Fruit fly (Drosophila melanogaster) whole organism, embryonic: Measurements from ENCODE around the gene CG42271.

ENCODE experiments used
- Adf1 ChIP-seq: fragments of 200-800 bp; sonication (Bioruptor generic); IDR thresholded peaks from 2 replicates; pipeline ENCODE4 v1.3.6; 2022; ENCODE audit warnings: missing biosample characterization, missing genetic modification characterization
- Asciz ChIP-seq: fragments of 200-800 bp; sonication (Bioruptor generic); optimal IDR thresholded peaks from 2 replicates; lab custom pipeline; 2017; ENCODE audit warnings: missing biosample characterization, mild to moderate bottlenecking, missing genetic modification characterization, missing genetic modification reagents
- B-H1 ChIP-seq: fragments of 200-800 bp; sonication (Bioruptor generic); IDR thresholded peaks from 3 replicates; pipeline ENCODE4 v1.3.6; 2022; ENCODE audit warnings: missing biosample characterization, missing genetic modification characterization
- Blimp-1 ChIP-seq: fragments of 200-800 bp; sonication (Bioruptor generic); optimal IDR thresholded peaks from 3 replicates; lab custom pipeline; 2018; ENCODE audit warnings: missing biosample characterization, missing genetic modification characterization, mild to moderate bottlenecking, moderate library complexity, missing genetic modification reagents
- CG10366 ChIP-seq: fragments of 200-800 bp; sonication (Bioruptor generic); IDR thresholded peaks from 2 replicates; pipeline ENCODE4 v1.3.6; 2022; ENCODE audit warnings: missing biosample characterization, missing genetic modification characterization
- CG10959 ChIP-seq: fragments of 200-800 bp; sonication (Bioruptor generic); IDR thresholded peaks from 2 replicates; pipeline ENCODE4 v1.3.6; 2022; ENCODE audit warnings: missing biosample characterization, missing genetic modification characterization
- CG11247 ChIP-seq: fragments of 200-800 bp; sonication (Bioruptor generic); IDR thresholded peaks from 2 replicates; pipeline ENCODE4 v1.3.6; 2022; ENCODE audit warnings: missing biosample characterization, missing genetic modification characterization
- CG11456 ChIP-seq: fragments of 200-800 bp; sonication (Bioruptor generic); IDR thresholded peaks from 3 replicates; pipeline ENCODE4 v1.3.6; 2022; ENCODE audit warnings: missing biosample characterization, missing genetic modification characterization
- CG11695 ChIP-seq: fragments of 200-800 bp; sonication (Bioruptor generic); IDR thresholded peaks from 3 replicates; pipeline ENCODE4 v1.3.6; 2022; ENCODE audit warnings: missing biosample characterization, missing genetic modification characterization
- CG12104 ChIP-seq: fragments of 200-800 bp; sonication (Bioruptor generic); optimal IDR thresholded peaks from 3 replicates; lab custom pipeline; 2016; ENCODE audit warnings: missing biosample characterization, missing genetic modification characterization
- CG13775 ChIP-seq: fragments of 200-800 bp; sonication (Bioruptor generic); optimal IDR thresholded peaks from 3 replicates; lab custom pipeline; 2017; ENCODE audit warnings: missing biosample characterization, mild to moderate bottlenecking, missing genetic modification characterization
- CG15073 ChIP-seq: fragments of 200-800 bp; sonication (Bioruptor generic); optimal IDR thresholded peaks from 2 replicates; lab custom pipeline; 2016; ENCODE audit warnings: missing biosample characterization, missing genetic modification characterization
- CG15479 ChIP-seq: fragments of 200-800 bp; sonication (Bioruptor generic); optimal IDR thresholded peaks from 3 replicates; lab custom pipeline; 2019; ENCODE audit warnings: missing biosample characterization, mild to moderate bottlenecking, missing genetic modification characterization, moderate library complexity
- CG15601 ChIP-seq: fragments of 200-800 bp; sonication (Bioruptor generic); optimal IDR thresholded peaks from 3 replicates; lab custom pipeline; 2019; ENCODE audit warnings: missing biosample characterization, mild to moderate bottlenecking, missing genetic modification characterization, moderate library complexity
- CG17829 ChIP-seq: fragments of 200-800 bp; optimal IDR thresholded peaks from 2 replicates; lab custom pipeline; 2019; ENCODE audit warnings: missing biosample characterization, mild to moderate bottlenecking, missing genetic modification characterization, moderate library complexity
- CG2129 ChIP-seq: fragments of 200-800 bp; sonication (Bioruptor generic); IDR thresholded peaks from 2 replicates; pipeline ENCODE4 v1.3.6; 2022; ENCODE audit warnings: missing biosample characterization, missing genetic modification characterization; ENCODE audit not compliant: partially characterized antibody
- CG30431 ChIP-seq: fragments of 200-800 bp; sonication (Bioruptor generic); optimal IDR thresholded peaks from 2 replicates; lab custom pipeline; 2017; ENCODE audit warnings: missing biosample characterization, missing genetic modification characterization
- CG5245 ChIP-seq: fragments of 200-800 bp; sonication (Bioruptor generic); optimal IDR thresholded peaks from 3 replicates; lab custom pipeline; 2016; ENCODE audit warnings: missing biosample characterization, missing genetic modification characterization
- CG6654 ChIP-seq: fragments of 200-800 bp; sonication (Bioruptor generic); optimal IDR thresholded peaks from 2 replicates; lab custom pipeline; 2017; ENCODE audit warnings: missing biosample characterization, mild to moderate bottlenecking, missing genetic modification characterization
- CG8089 ChIP-seq: fragments of 200-800 bp; sonication (Bioruptor generic); optimal IDR thresholded peaks from 3 replicates; lab custom pipeline; 2016; ENCODE audit warnings: missing biosample characterization, missing genetic modification characterization
- CG8290 ChIP-seq, 3 experiments: fragments of 200-800 bp; sonication (Bioruptor generic); optimal IDR thresholded peaks; 2 replicates each; lab custom pipeline; 2016 to 2019; ENCODE audit warnings: missing biosample characterization in 3 of 3, missing genetic modification characterization in 3 of 3, mild to moderate bottlenecking in 2 of 3, moderate library complexity in 1 of 3
- CG8478 ChIP-seq: fragments of >200 bp; optimal IDR thresholded peaks from 2 replicates; lab custom pipeline; 2018
- Chrac-16 ChIP-seq: fragments of 200-800 bp; sonication (Bioruptor generic); optimal IDR thresholded peaks from 3 replicates; lab custom pipeline; 2016; ENCODE audit warnings: missing biosample characterization, missing genetic modification characterization
- Deaf1 ChIP-seq: fragments of 200-800 bp; optimal IDR thresholded peaks from 3 replicates; lab custom pipeline; 2019; ENCODE audit warnings: missing biosample characterization, mild to moderate bottlenecking, missing genetic modification characterization, moderate library complexity
- Doc3 ChIP-seq: fragments of 200-800 bp; sonication (Bioruptor generic); IDR thresholded peaks from 3 replicates; pipeline ENCODE4 v1.3.6; 2022; ENCODE audit warnings: missing biosample characterization, missing genetic modification characterization; ENCODE audit not compliant: partially characterized antibody
- Med ChIP-seq: fragments of 200-800 bp; sonication (Bioruptor generic); peaks from one replicate; lab custom pipeline; 2016; ENCODE audit warnings: missing biosample characterization, missing genetic modification characterization, mild to moderate bottlenecking, inconsistent platforms, moderate library complexity
- Pdp1 ChIP-seq, 2 experiments: fragments of 200-800 bp; sonication (Bioruptor generic); optimal IDR thresholded peaks; 3 replicates each; lab custom pipeline; 2016; ENCODE audit warnings: missing biosample characterization in 2 of 2, missing genetic modification characterization in 2 of 2, mild to moderate bottlenecking in 1 of 2, moderate library complexity in 1 of 2
- Spps ChIP-seq: fragments of 200-800 bp; sonication (Bioruptor generic); optimal IDR thresholded peaks from 2 replicates; lab custom pipeline; 2018; ENCODE audit warnings: missing biosample characterization, mild to moderate bottlenecking, missing genetic modification characterization
- Sry-β ChIP-seq: fragments of 200-800 bp; sonication (Bioruptor generic); optimal IDR thresholded peaks from 2 replicates; lab custom pipeline; 2018; ENCODE audit warnings: missing biosample characterization, mild to moderate bottlenecking, missing genetic modification characterization, moderate library complexity
- Taf1 ChIP-seq: fragments of 200-800 bp; sonication (Bioruptor generic); IDR thresholded peaks from 2 replicates; pipeline ENCODE4 v1.3.6; 2022; ENCODE audit warnings: missing biosample characterization, missing genetic modification characterization
- Tbp ChIP-seq: fragments of >200 bp; optimal IDR thresholded peaks from 2 replicates; lab custom pipeline; 2018; ENCODE audit warnings: missing biosample characterization, missing genetic modification characterization
- ap ChIP-seq: fragments of 200-800 bp; sonication (Bioruptor generic); IDR thresholded peaks from 2 replicates; pipeline ENCODE4 v1.3.6; 2022; ENCODE audit warnings: missing biosample characterization, missing genetic modification characterization
- crc ChIP-seq: fragments of 200-800 bp; sonication (Bioruptor generic); optimal IDR thresholded peaks from 2 replicates; lab custom pipeline; 2016; ENCODE audit warnings: missing biosample characterization, missing genetic modification characterization
- da ChIP-seq: fragments of 200-800 bp; sonication (Bioruptor generic); optimal IDR thresholded peaks from 2 replicates; lab custom pipeline; 2016; ENCODE audit warnings: missing biosample characterization, missing genetic modification characterization
- grau ChIP-seq: fragments of 200-800 bp; optimal IDR thresholded peaks from 3 replicates; lab custom pipeline; 2019; ENCODE audit warnings: missing biosample characterization, mild to moderate bottlenecking, missing genetic modification characterization, moderate library complexity
- gsb-n ChIP-seq: fragments of 200-800 bp; sonication (Bioruptor generic); optimal IDR thresholded peaks from 3 replicates; lab custom pipeline; 2018; ENCODE audit warnings: missing biosample characterization, mild to moderate bottlenecking, missing genetic modification characterization
- lab ChIP-seq: fragments of 200-800 bp; sonication (Bioruptor generic); optimal IDR thresholded peaks from 3 replicates; lab custom pipeline; 2017; ENCODE audit warnings: missing biosample characterization, missing genetic modification characterization, mild to moderate bottlenecking, moderate library complexity, missing genetic modification reagents
- lilli ChIP-seq: fragments of 200-800 bp; sonication (Bioruptor generic); optimal IDR thresholded peaks from 3 replicates; lab custom pipeline; 2016; ENCODE audit warnings: missing biosample characterization, missing genetic modification characterization
- lov ChIP-seq, 2 experiments: fragments of 200-800 bp in 1 of 2; fragments of >200 bp in 1 of 2; sonication (Bioruptor generic) in 1 of 2; IDR thresholded peaks in 1 of 2; optimal IDR thresholded peaks in 1 of 2; 2 replicates in 1 of 2; 3 replicates in 1 of 2; pipeline versions ENCODE4 v1.3.6 to Lab custom; 2017 to 2022; ENCODE audit warnings: missing biosample characterization in 1 of 2, missing genetic modification characterization in 1 of 2
- luna ChIP-seq: fragments of 200-800 bp; sonication (Bioruptor generic); optimal IDR thresholded peaks from 2 replicates; lab custom pipeline; 2016; ENCODE audit warnings: missing biosample characterization, missing genetic modification characterization
- oc ChIP-seq: fragments of 200-800 bp; sonication (Bioruptor generic); optimal IDR thresholded peaks from 2 replicates; lab custom pipeline; 2018; ENCODE audit warnings: missing biosample characterization, mild to moderate bottlenecking, missing genetic modification characterization, moderate library complexity
- pb ChIP-seq: fragments of 200-800 bp; sonication (Bioruptor generic); optimal IDR thresholded peaks from 3 replicates; lab custom pipeline; 2016; ENCODE audit warnings: missing biosample characterization, missing genetic modification characterization
- schlank ChIP-seq: fragments of 200-800 bp; sonication (Bioruptor generic); optimal IDR thresholded peaks from 2 replicates; lab custom pipeline; 2018; ENCODE audit warnings: missing biosample characterization, mild to moderate bottlenecking, missing genetic modification characterization
- sd ChIP-seq: fragments of 200-800 bp; sonication (Bioruptor generic); optimal IDR thresholded peaks from 3 replicates; lab custom pipeline; 2018; ENCODE audit warnings: missing biosample characterization, mild to moderate bottlenecking, missing genetic modification characterization, moderate library complexity
- stc ChIP-seq: fragments of 200-800 bp; sonication (Bioruptor generic); IDR thresholded peaks from 2 replicates; pipeline ENCODE4 v1.3.6; 2022; ENCODE audit warnings: missing biosample characterization, missing genetic modification characterization
- sug ChIP-seq: fragments of 200-800 bp; optimal IDR thresholded peaks from 2 replicates; lab custom pipeline; 2019; ENCODE audit warnings: missing biosample characterization, mild to moderate bottlenecking, missing genetic modification characterization, moderate library complexity
- tio ChIP-seq: fragments of 200-800 bp; sonication (Bioruptor generic); optimal IDR thresholded peaks from 2 replicates; lab custom pipeline; 2017; ENCODE audit warnings: missing biosample characterization, missing genetic modification characterization, inconsistent platforms
- zfh1 ChIP-seq: fragments of 200-800 bp; sonication (Bioruptor generic); IDR thresholded peaks from 3 replicates; pipeline ENCODE4 v1.3.6; 2022; ENCODE audit warnings: missing biosample characterization, missing genetic modification characterization

Gene CG42271

DNA sequence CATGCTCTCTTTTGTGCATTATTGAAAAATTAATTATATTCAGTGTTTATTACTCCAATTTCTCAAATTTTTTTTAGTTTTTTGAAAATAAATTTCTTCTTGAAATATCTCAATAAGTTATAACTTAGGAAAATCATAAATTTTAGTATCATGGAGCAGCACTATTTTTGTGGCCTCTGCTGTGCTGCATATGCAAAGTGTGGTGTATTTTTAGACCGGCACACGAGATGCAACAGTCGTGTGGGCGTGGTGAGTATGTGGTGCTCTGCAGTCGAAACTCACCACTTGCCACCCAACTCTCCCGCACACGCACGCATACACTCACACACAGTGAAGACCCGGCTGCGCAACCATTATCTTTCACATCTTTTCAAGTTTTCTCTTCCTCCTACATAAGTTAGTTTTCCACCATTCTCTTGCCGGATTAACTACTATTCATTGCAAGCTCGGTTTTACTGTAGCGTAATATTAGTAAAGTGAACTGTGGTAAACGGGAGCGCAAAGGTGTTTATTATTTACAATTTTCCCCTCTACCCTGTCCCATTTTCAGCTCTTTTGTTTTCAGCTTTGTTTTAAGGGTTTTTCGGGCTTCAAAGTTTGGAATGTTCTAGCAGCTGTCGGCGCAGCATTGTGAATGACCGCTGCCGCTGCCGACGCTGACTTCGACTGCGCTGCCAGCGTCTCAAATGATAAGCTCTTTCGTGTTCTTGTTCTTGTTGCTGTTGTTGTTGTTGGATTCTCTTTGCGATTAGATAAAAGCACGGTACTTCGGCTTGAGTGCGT, 25.2 kb downstream of the CG42271 start (continued):
- TF ChIP-seq CG15601 (tag; lab: Kevin White, UChicago) (peak; percentile 64), grau (tag; lab: Kevin White, UChicago) (peak; percentile 86), CG8290 (GFP tag; optimal IDR thresholded peaks at IDR 0.05; lab: Kevin White, UChicago) (peak; percentile 57), CG8290 (tag; optimal IDR thresholded peaks at IDR 0.05; lab: Kevin White, UChicago) (peak; percentile 7 to 28), CG11695 (GFP tag; lab: Robert Waterston, UW) (peak; percentile 69; the same call in 2 of the 3 replicates), schlank (no peak), ap (GFP tag; lab: Robert Waterston, UW) (peak; percentile 58; the same call in 1 of the 2 replicates), CG10366 (GFP tag; lab: Robert Waterston, UW) (peak; percentile 42; the same call in 1 of the 2 replicates), CG15479 (GFP tag; lab: Kevin White, UChicago) (peak; percentile 19), Taf1 (no peak), CG8089 (GFP tag; lab: Kevin White, UChicago) (peak; percentile 39), CG5245 (GFP tag; lab: Kevin White, UChicago) (peak; percentile 28), crc (peak; percentile 1), lilli (GFP tag; lab: Kevin White, UChicago) (peak; percentile 33), oc (tag; lab: Kevin White, UChicago) (no peak), pb (GFP tag; lab: Kevin White, UChicago) (no peak), luna (GFP tag; lab: Kevin White, UChicago) (no peak), zfh1 (peak; percentile 60; the same call in 2 of the 3 replicates), sug (no peak), Sry-β (GFP tag; lab: Kevin White, UChicago) (peak; percentile 9), CG17829 (tag; lab: Kevin White, UChicago) (peak; percentile 60), sd (tag; lab: Kevin White, UChicago) (no peak), B-H1 (GFP tag; lab: Robert Waterston, UW) (peak; percentile 34; the same call in 1 of the 3 replicates), Adf1 (GFP tag; lab: Robert Waterston, UW) (peak; percentile 97), CG2129 (GFP tag; lab: Robert Waterston, UW) (no peak), stc (GFP tag; lab: Robert Waterston, UW) (peak; percentile 68), CG11247 (GFP tag; lab: Robert Waterston, UW) (no peak; the same call in 1 of the 2 replicates), gsb-n (peak; percentile 47), CG12104 (peak; percentile 59), da (GFP tag; lab: Kevin White, UChicago) (no peak), CG13775 (GFP tag; lab: Kevin White, UChicago) (no peak), Asciz (peak; percentile 83), Chrac-16 (GFP tag; lab: Kevin White, UChicago) (no peak), CG11456 (GFP tag; lab: Robert Waterston, UW) (no peak), tio (GFP tag; lab: Kevin White, UChicago) (peak; percentile 1), Spps (tag; lab: Kevin White, UChicago) (peak; percentile 63), CG30431 (GFP tag; lab: Kevin White, UChicago) (peak; percentile 7), Pdp1 (GFP tag; optimal IDR thresholded peaks at IDR 0.05; lab: Kevin White, UChicago) (peak; percentile 34 to 41), Med (GFP tag; lab: Kevin White, UChicago) (peak; percentile 68), Tbp (GFP tag; lab: Kevin White, UChicago) (no peak), CG15073 (GFP tag; lab: Kevin White, UChicago) (no peak), lov (optimal IDR thresholded peaks at IDR 0.05; lab: Kevin White, UChicago) (no peak), lov (GFP tag; IDR thresholded peaks at IDR 0.05; lab: Robert Waterston, UW) (0 out of 3 replicates have a peak, but pooled peaks have one; percentile 23), Blimp-1 (GFP tag; lab: Kevin White, UChicago) (peak; percentile 77), CG6654 (GFP tag; lab: Kevin White, UChicago) (no peak), Doc3 (GFP tag; lab: Robert Waterston, UW) (no peak), lab (GFP tag; lab: Kevin White, UChicago) (peak; percentile 45), Deaf1 (peak; percentile 17), CG8478 (lab: Kevin White, UChicago) (no peak), CG10959 (GFP tag; lab: Robert Waterston, UW) (peak; percentile 29; the same call in 1 of the 2 replicates)
